Fruit fly (Drosophila melanogaster) whole organism, embryonic: ENCODE results near the gene CG4629.

ENCODE experiments used
- Atf3 ChIP-seq: fragments of 200-800 bp; sonication (Bioruptor generic); optimal IDR thresholded peaks from 3 replicates; lab custom pipeline; 2016; ENCODE audit warnings: missing biosample characterization, missing genetic modification characterization
- Awh ChIP-seq: fragments of 200-800 bp; sonication (Bioruptor generic); IDR thresholded peaks from 2 replicates; pipeline ENCODE4, ENCODE4 v1.3.6; 2022; ENCODE audit warnings: missing biosample characterization, missing genetic modification characterization
- Blimp-1 ChIP-seq: fragments of 200-800 bp; sonication (Bioruptor generic); optimal IDR thresholded peaks from 3 replicates; lab custom pipeline; 2018; ENCODE audit warnings: missing biosample characterization, missing genetic modification characterization, mild to moderate bottlenecking, moderate library complexity, missing genetic modification reagents
- CG10209 ChIP-seq: fragments of 200-800 bp; sonication (Bioruptor generic); optimal IDR thresholded peaks from 3 replicates; lab custom pipeline; 2017; ENCODE audit warnings: missing biosample characterization, mild to moderate bottlenecking, missing genetic modification characterization, missing genetic modification reagents
- CG11085 ChIP-seq: fragments of 200-800 bp; sonication (Bioruptor generic); IDR thresholded peaks from 2 replicates; pipeline ENCODE4 v1.3.6; 2022; ENCODE audit warnings: missing biosample characterization, missing genetic modification characterization
- CG11723 ChIP-seq: fragments of 200-800 bp; sonication (Bioruptor generic); optimal IDR thresholded peaks from 2 replicates; lab custom pipeline; 2017; ENCODE audit warnings: missing biosample characterization, mild to moderate bottlenecking, missing genetic modification characterization
- CG12104 ChIP-seq: fragments of 200-800 bp; sonication (Bioruptor generic); optimal IDR thresholded peaks from 3 replicates; lab custom pipeline; 2016; ENCODE audit warnings: missing biosample characterization, missing genetic modification characterization
- CG15073 ChIP-seq: fragments of 200-800 bp; sonication (Bioruptor generic); optimal IDR thresholded peaks from 2 replicates; lab custom pipeline; 2016; ENCODE audit warnings: missing biosample characterization, missing genetic modification characterization
- CG1647 ChIP-seq: fragments of 200-800 bp; sonication (Bioruptor generic); optimal IDR thresholded peaks from 3 replicates; lab custom pipeline; 2016; ENCODE audit warnings: missing biosample characterization, missing genetic modification characterization
- CG17802 ChIP-seq: fragments of 200-800 bp; sonication (Bioruptor generic); optimal IDR thresholded peaks from 2 replicates; lab custom pipeline; 2018; ENCODE audit warnings: missing biosample characterization, mild to moderate bottlenecking, missing genetic modification characterization, moderate library complexity
- CG18262 ChIP-seq: fragments of 200-800 bp; optimal IDR thresholded peaks from 3 replicates; lab custom pipeline; 2019; ENCODE audit warnings: missing biosample characterization, mild to moderate bottlenecking, missing genetic modification characterization, moderate library complexity
- CG2712 ChIP-seq: fragments of 200-800 bp; optimal IDR thresholded peaks from 3 replicates; lab custom pipeline; 2019; ENCODE audit warnings: missing biosample characterization, mild to moderate bottlenecking, missing genetic modification characterization, moderate library complexity
- CG3407 ChIP-seq: fragments of 200-800 bp; sonication (Bioruptor generic); optimal IDR thresholded peaks from 2 replicates; lab custom pipeline; 2018; ENCODE audit warnings: missing biosample characterization, mild to moderate bottlenecking, missing genetic modification characterization
- CG34224 ChIP-seq: fragments of 200-800 bp; sonication (Bioruptor generic); IDR thresholded peaks from 3 replicates; pipeline ENCODE4 v1.3.6; 2022; ENCODE audit warnings: missing biosample characterization, missing genetic modification characterization; ENCODE audit not compliant: partially characterized antibody
- CG6813 ChIP-seq: fragments of 200-800 bp; sonication (Bioruptor generic); optimal IDR thresholded peaks from 2 replicates; lab custom pipeline; 2017; ENCODE audit warnings: missing biosample characterization, missing genetic modification characterization, mild to moderate bottlenecking, moderate library complexity, missing genetic modification reagents
- CG7786 ChIP-seq: fragments of 200-800 bp; sonication (Bioruptor generic); optimal IDR thresholded peaks from 2 replicates; lab custom pipeline; 2016; ENCODE audit warnings: missing biosample characterization, missing genetic modification characterization
- CG8290 ChIP-seq, 3 experiments: fragments of 200-800 bp; sonication (Bioruptor generic); optimal IDR thresholded peaks; 2 replicates each; lab custom pipeline; 2016 to 2019; ENCODE audit warnings: missing biosample characterization in 3 of 3, missing genetic modification characterization in 3 of 3, mild to moderate bottlenecking in 2 of 3, moderate library complexity in 1 of 3
- Chrac-16 ChIP-seq: fragments of 200-800 bp; sonication (Bioruptor generic); optimal IDR thresholded peaks from 3 replicates; lab custom pipeline; 2016; ENCODE audit warnings: missing biosample characterization, missing genetic modification characterization
- Ets65A ChIP-seq: fragments of 200-800 bp; sonication (Bioruptor generic); peaks from one replicate; lab custom pipeline; 2016; ENCODE audit warnings: missing biosample characterization, missing genetic modification characterization
- HLH4C ChIP-seq: fragments of 200-800 bp; sonication (Bioruptor generic); IDR thresholded peaks from 3 replicates; pipeline ENCODE4 v1.3.6; 2022; ENCODE audit warnings: missing biosample characterization, missing genetic modification characterization; ENCODE audit not compliant: partially characterized antibody
- Hr78 ChIP-seq, 2 experiments: fragments of 200-800 bp in 1 of 2; fragments of >200 bp in 1 of 2; sonication (Bioruptor generic) in 1 of 2; optimal IDR thresholded peaks; 2 replicates each; lab custom pipeline; 2017 to 2019; ENCODE audit warnings: missing biosample characterization in 2 of 2, missing genetic modification characterization in 2 of 2, mild to moderate bottlenecking in 1 of 2, moderate library complexity in 1 of 2
- Med ChIP-seq: fragments of 200-800 bp; sonication (Bioruptor generic); peaks from one replicate; lab custom pipeline; 2016; ENCODE audit warnings: missing biosample characterization, missing genetic modification characterization, mild to moderate bottlenecking, inconsistent platforms, moderate library complexity
- Mrtf ChIP-seq: fragments of 200-800 bp; sonication (Bioruptor generic); IDR thresholded peaks from 3 replicates; pipeline ENCODE4 v1.3.6; 2022; ENCODE audit warnings: missing biosample characterization, missing genetic modification characterization
- Pdp1 ChIP-seq, 2 experiments: fragments of 200-800 bp; sonication (Bioruptor generic); optimal IDR thresholded peaks; 3 replicates each; lab custom pipeline; 2016; ENCODE audit warnings: missing biosample characterization in 2 of 2, missing genetic modification characterization in 2 of 2, mild to moderate bottlenecking in 1 of 2, moderate library complexity in 1 of 2
- Sox102F ChIP-seq: fragments of 200-800 bp; sonication (Bioruptor generic); optimal IDR thresholded peaks from 2 replicates; lab custom pipeline; 2018; ENCODE audit warnings: missing biosample characterization, mild to moderate bottlenecking, missing genetic modification characterization, moderate library complexity
- YL-1 ChIP-seq: fragments of 200-800 bp; sonication (Bioruptor generic); optimal IDR thresholded peaks from 3 replicates; lab custom pipeline; 2017; ENCODE audit warnings: missing biosample characterization, mild to moderate bottlenecking, missing genetic modification characterization
- aop ChIP-seq: fragments of 200-800 bp; sonication (Bioruptor generic); IDR thresholded peaks from 2 replicates; pipeline ENCODE4 v1.3.6; 2022; ENCODE audit warnings: missing biosample characterization, missing genetic modification characterization
- chn ChIP-seq: fragments of 200-800 bp; sonication (Bioruptor generic); optimal IDR thresholded peaks from 2 replicates; lab custom pipeline; 2016; ENCODE audit warnings: missing biosample characterization, missing genetic modification characterization
- crc ChIP-seq: fragments of 200-800 bp; sonication (Bioruptor generic); optimal IDR thresholded peaks from 2 replicates; lab custom pipeline; 2016; ENCODE audit warnings: missing biosample characterization, missing genetic modification characterization
- emc ChIP-seq: fragments of 200-800 bp; sonication (Bioruptor generic); optimal IDR thresholded peaks from 2 replicates; lab custom pipeline; 2016; ENCODE audit warnings: missing biosample characterization, missing genetic modification characterization
- fru ChIP-seq: fragments of >200 bp; optimal IDR thresholded peaks from 2 replicates; lab custom pipeline; 2017
- fu2 ChIP-seq: fragments of 200-800 bp; sonication (Bioruptor generic); optimal IDR thresholded peaks from 2 replicates; lab custom pipeline; 2016; ENCODE audit warnings: missing biosample characterization, missing genetic modification characterization
- gce ChIP-seq: fragments of 200-800 bp; sonication (Bioruptor generic); IDR thresholded peaks from 3 replicates; pipeline ENCODE4 v1.3.6; 2022; ENCODE audit warnings: missing biosample characterization, missing genetic modification characterization
- gcm2 ChIP-seq: fragments of 200-800 bp; sonication (Bioruptor generic); optimal IDR thresholded peaks from 2 replicates; lab custom pipeline; 2016; ENCODE audit warnings: missing biosample characterization, missing genetic modification characterization
- hkb ChIP-seq, 2 experiments: fragments of 200-800 bp in 1 of 2; fragments of >200 bp in 1 of 2; sonication (Bioruptor generic) in 1 of 2; IDR thresholded peaks in 1 of 2; optimal IDR thresholded peaks in 1 of 2; 2 replicates each; pipeline versions ENCODE4 v1.3.6 to Lab custom; 2017 to 2022; ENCODE audit warnings: missing biosample characterization in 1 of 2, missing genetic modification characterization in 1 of 2
- nerfin-2 ChIP-seq: fragments of 200-800 bp; sonication (Bioruptor generic); IDR thresholded peaks from 2 replicates; pipeline ENCODE4 v1.3.6; 2022; ENCODE audit warnings: missing biosample characterization, missing genetic modification characterization; ENCODE audit not compliant: partially characterized antibody
- onecut ChIP-seq: fragments of 200-800 bp; sonication (Bioruptor generic); IDR thresholded peaks from 2 replicates; pipeline ENCODE4 v1.3.6; 2022; ENCODE audit warnings: missing biosample characterization, missing genetic modification characterization
- peb ChIP-seq: fragments of 200-800 bp; sonication (Bioruptor generic); IDR thresholded peaks from 2 replicates; pipeline ENCODE4 v1.3.6; 2022; ENCODE audit warnings: missing biosample characterization, missing genetic modification characterization
- pum ChIP-seq: fragments of 200-800 bp; sonication (Bioruptor generic); optimal IDR thresholded peaks from 2 replicates; lab custom pipeline; 2016; ENCODE audit warnings: missing biosample characterization, missing genetic modification characterization
- pzg ChIP-seq: fragments of 200-800 bp; sonication (Bioruptor generic); optimal IDR thresholded peaks from 3 replicates; lab custom pipeline; 2018; ENCODE audit warnings: missing biosample characterization, mild to moderate bottlenecking, missing genetic modification characterization, moderate library complexity
- repo ChIP-seq: fragments of 200-800 bp; sonication (Bioruptor generic); optimal IDR thresholded peaks from 2 replicates; lab custom pipeline; 2016; ENCODE audit warnings: missing biosample characterization, missing genetic modification characterization
- salm ChIP-seq: fragments of 200-800 bp; sonication (Bioruptor generic); optimal IDR thresholded peaks from 2 replicates; lab custom pipeline; 2018; ENCODE audit warnings: missing biosample characterization, mild to moderate bottlenecking, missing genetic modification characterization
- shn ChIP-seq: fragments of 200-800 bp; sonication (Bioruptor generic); optimal IDR thresholded peaks from 3 replicates; lab custom pipeline; 2016; ENCODE audit warnings: missing biosample characterization, missing genetic modification characterization
- stwl ChIP-seq: fragments of 200-800 bp; sonication (Bioruptor generic); optimal IDR thresholded peaks from 3 replicates; lab custom pipeline; 2018; ENCODE audit warnings: missing biosample characterization, mild to moderate bottlenecking, missing genetic modification characterization, moderate library complexity
- sug ChIP-seq: fragments of 200-800 bp; optimal IDR thresholded peaks from 2 replicates; lab custom pipeline; 2019; ENCODE audit warnings: missing biosample characterization, mild to moderate bottlenecking, missing genetic modification characterization, moderate library complexity
- tx ChIP-seq: fragments of 200-800 bp; sonication (Bioruptor generic); optimal IDR thresholded peaks from 2 replicates; lab custom pipeline; 2016; ENCODE audit warnings: missing biosample characterization, missing genetic modification characterization
- z ChIP-seq: fragments of 200-800 bp; sonication (Bioruptor generic); IDR thresholded peaks from 3 replicates; pipeline ENCODE4 v1.3.6; 2022; ENCODE audit warnings: missing biosample characterization, missing genetic modification characterization
- zen2 ChIP-seq: fragments of 200-800 bp; sonication (Bioruptor generic); IDR thresholded peaks from 3 replicates; pipeline ENCODE4 v1.3.6; 2022; ENCODE audit warnings: missing biosample characterization, missing genetic modification characterization; ENCODE audit not compliant: partially characterized antibody

The CG4629 gene

DNA sequence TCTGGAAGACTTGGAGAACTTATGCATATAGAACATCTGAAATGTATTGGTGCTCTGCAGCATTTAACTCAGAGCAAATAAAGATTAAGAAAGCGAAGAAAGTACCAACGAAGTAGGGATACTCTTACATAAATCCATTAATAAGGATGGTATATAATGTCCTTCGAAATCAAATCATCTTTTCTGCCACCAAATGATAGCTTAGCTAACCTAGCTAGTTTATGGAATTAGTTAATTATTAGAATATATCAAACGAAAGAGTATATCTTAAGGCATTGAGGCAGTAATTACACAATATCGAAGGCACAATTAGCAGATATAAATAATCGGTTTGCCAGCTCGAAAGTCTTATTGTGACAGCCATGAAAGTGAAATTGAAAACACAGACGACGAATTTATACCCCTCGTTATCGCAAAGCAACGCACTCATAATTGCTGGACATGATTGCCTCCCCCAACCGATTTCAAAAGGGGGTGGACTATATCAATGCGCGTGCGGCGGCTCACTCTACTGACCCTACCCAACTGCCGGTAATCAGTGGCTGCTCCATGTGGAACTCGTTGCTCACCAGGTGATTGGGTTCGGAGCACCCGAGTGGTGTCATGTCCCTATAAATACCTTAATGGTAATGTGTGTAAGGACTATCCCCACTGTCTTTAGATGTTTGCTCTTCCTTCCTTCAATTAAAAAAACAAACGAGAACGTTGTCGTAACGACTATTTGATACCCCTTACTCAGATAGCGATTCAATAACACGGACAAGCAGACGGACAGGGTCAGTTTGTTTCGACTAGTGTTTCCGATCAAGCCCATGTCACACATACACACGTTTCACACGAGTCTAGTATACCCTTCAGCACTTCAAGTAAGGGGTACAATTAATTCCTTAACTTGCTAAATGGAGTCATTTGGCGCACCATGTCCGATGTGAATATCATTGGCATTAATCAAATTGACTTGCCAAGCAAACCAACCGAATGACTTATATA lies 42.4 kb upstream of the CG4629 start (continued):
- TF ChIP-seq YL-1 (GFP tag; lab: Kevin White, UChicago): no peak
- TF ChIP-seq gce (GFP tag; lab: Robert Waterston, UW): no peak
- TF ChIP-seq CG18262: peak; percentile 70
- peak; percentile 10 for TF ChIP-seq pum
- TF ChIP-seq fu2 (GFP tag; lab: Kevin White, UChicago): no peak
- TF ChIP-seq CG2712: peak; percentile 78
- TF ChIP-seq chn: peak; percentile 35
- TF ChIP-seq CG34224: no peak
- no peak for TF ChIP-seq CG11723 (GFP tag; lab: Kevin White, UChicago)
- no peak for TF ChIP-seq CG12104
- no peak for TF ChIP-seq Hr78 (GFP tag; optimal IDR thresholded peaks at IDR 0.05; lab: Kevin White, UChicago)
- no peak for TF ChIP-seq stwl (tag; lab: Kevin White, UChicago)
- no peak for TF ChIP-seq CG3407
- TF ChIP-seq CG10209 (GFP tag; lab: Kevin White, UChicago): peak; percentile 28
- TF ChIP-seq aop (GFP tag; lab: Robert Waterston, UW): no peak
- no peak for TF ChIP-seq CG6813
- peak; percentile 87 for TF ChIP-seq Med
- peak; percentile 41 for TF ChIP-seq sug (tag; lab: Kevin White, UChicago)
- no peak for TF ChIP-seq tx (GFP tag; lab: Kevin White, UChicago)
- TF ChIP-seq Atf3 (GFP tag; lab: Kevin White, UChicago): no peak
- TF ChIP-seq CG7786: peak; percentile 30
- no peak for TF ChIP-seq CG11085 (GFP tag; lab: Robert Waterston, UW)
- TF ChIP-seq Awh (GFP tag; lab: Robert Waterston, UW): no peak
- peak in 1 of 2 experiments; percentile 82 for TF ChIP-seq Pdp1 (GFP tag; optimal IDR thresholded peaks at IDR 0.05; lab: Kevin White, UChicago)
- no peak for TF ChIP-seq CG15073 (GFP tag; lab: Kevin White, UChicago)
- no peak for TF ChIP-seq pzg (GFP tag; lab: Kevin White, UChicago)
- no peak for TF ChIP-seq hkb (optimal IDR thresholded peaks at IDR 0.05; lab: Kevin White, UChicago)
- peak; percentile 56 for TF ChIP-seq hkb (GFP tag; IDR thresholded peaks at IDR 0.05; lab: Robert Waterston, UW)
- TF ChIP-seq CG1647 (GFP tag; lab: Kevin White, UChicago): no peak
- peak; percentile 39 for TF ChIP-seq Chrac-16 (GFP tag; lab: Kevin White, UChicago)
- no peak for TF ChIP-seq gcm2 (GFP tag; lab: Kevin White, UChicago)
- no peak for TF ChIP-seq nerfin-2 (GFP tag; lab: Robert Waterston, UW)
- no peak for TF ChIP-seq repo (GFP tag; lab: Kevin White, UChicago)
- no peak for TF ChIP-seq crc
- no peak for TF ChIP-seq emc (GFP tag; lab: Kevin White, UChicago)
- TF ChIP-seq HLH4C (GFP tag; lab: Robert Waterston, UW): no peak
- TF ChIP-seq onecut (GFP tag; lab: Robert Waterston, UW): no peak
- TF ChIP-seq Ets65A (GFP tag; lab: Kevin White, UChicago): peak; percentile 92
- no peak for TF ChIP-seq fru (lab: Kevin White, UChicago)
- no peak for TF ChIP-seq peb (GFP tag; lab: Robert Waterston, UW)
- TF ChIP-seq shn (GFP tag; lab: Kevin White, UChicago): no peak
- TF ChIP-seq CG8290 (GFP tag; optimal IDR thresholded peaks at IDR 0.05; lab: Kevin White, UChicago): no peak
- peak in 1 of 2 experiments; percentile 57 for TF ChIP-seq CG8290 (tag; optimal IDR thresholded peaks at IDR 0.05; lab: Kevin White, UChicago)
- no peak for TF ChIP-seq zen2 (GFP tag; lab: Robert Waterston, UW)
- TF ChIP-seq Blimp-1 (GFP tag; lab: Kevin White, UChicago): peak; percentile 72
- peak; percentile 79 for TF ChIP-seq Sox102F (GFP tag; lab: Kevin White, UChicago)
- TF ChIP-seq z: no peak
- peak; percentile 23 for TF ChIP-seq salm (tag; lab: Kevin White, UChicago)
- TF ChIP-seq CG17802 (tag; lab: Kevin White, UChicago): peak; percentile 7
- TF ChIP-seq Mrtf (GFP tag; lab: Robert Waterston, UW): peak; percentile 43; the same call in 1 of the 3 replicates
